Fruit fly (Drosophila melanogaster): Measurements from ENCODE around the gene oc.

oc gene

DNA sequence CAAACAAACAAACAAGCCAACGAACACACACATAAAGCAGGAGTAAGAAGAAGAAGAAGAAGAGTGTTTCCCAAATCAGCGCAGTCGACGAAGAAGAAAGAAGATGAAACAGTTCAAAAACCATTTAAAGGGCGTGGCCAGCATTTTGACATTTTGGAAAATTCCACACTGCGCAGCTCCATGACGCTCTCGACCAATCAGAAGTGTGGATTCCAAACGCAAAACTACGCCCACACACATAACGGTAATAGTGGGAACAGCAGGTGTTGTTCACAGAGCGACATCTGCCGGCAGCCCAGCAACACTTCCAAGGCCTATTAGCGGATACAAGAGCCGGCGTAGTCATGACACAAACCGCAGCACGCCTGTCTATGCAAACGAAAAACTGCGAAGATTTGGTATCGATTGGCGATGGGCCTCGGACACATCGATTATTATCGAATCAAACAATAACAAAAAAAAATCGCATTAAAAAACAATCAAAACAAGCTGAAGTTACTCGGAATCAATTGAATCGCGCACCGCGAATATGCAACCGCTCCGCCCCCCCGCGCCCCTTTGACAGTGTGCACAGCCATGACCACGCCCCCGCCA, 26.2 kb upstream of the oc start, which contains the start of gene Rubicon (continued):
- TF ChIP-seq CG3407 (GFP tag; optimal IDR thresholded peaks at IDR 0.05) (no peak), Sin3A (optimal IDR thresholded peaks at IDR 0.05) (peak; percentile 8), CG3065 (GFP tag; optimal IDR thresholded peaks at IDR 0.05) (peak; percentile 33), dmrt11E (tag; optimal IDR thresholded peaks at IDR 0.05) (peak; percentile 45), CG8388 (GFP tag; optimal IDR thresholded peaks at IDR 0.05) (no peak), CG3163 (GFP tag; optimal IDR thresholded peaks at IDR 0.05) (peak; percentile 50), Jarid2 (GFP tag; optimal IDR thresholded peaks at IDR 0.05) (peak; percentile 49), CG5953 (GFP tag; IDR thresholded peaks at IDR 0.05) (no peak), Dll (GFP tag; IDR thresholded peaks at IDR 0.05; ENCODE audit: partially characterized antibody) (peak; percentile 89), CG4424 (GFP tag; optimal IDR thresholded peaks at IDR 0.05) (peak; percentile 29), CoRest (tag; optimal IDR thresholded peaks at IDR 0.05) (peak; percentile 53), Meics (GFP tag; optimal IDR thresholded peaks at IDR 0.05) (peak; percentile 29), gce (GFP tag; IDR thresholded peaks at IDR 0.05) (no peak; the same call in 2 of the 3 replicates), CG5245 (GFP tag; optimal IDR thresholded peaks at IDR 0.05) (peak; percentile 32), zen (tag; optimal IDR thresholded peaks at IDR 0.05) (peak; percentile 78), HLH4C (GFP tag; IDR thresholded peaks at IDR 0.05; ENCODE audit: partially characterized antibody) (peak; percentile 91), fd96Cb (tag; optimal IDR thresholded peaks at IDR 0.05) (no peak), pita (GFP tag; optimal IDR thresholded peaks at IDR 0.05) (peak; percentile 97), CG15514 (GFP tag; optimal IDR thresholded peaks at IDR 0.05) (peak; percentile 93), CG11247 (GFP tag; IDR thresholded peaks at IDR 0.05) (0 out of 2 replicates have a peak, but pooled peaks have one; percentile 18), Xrp1 (GFP tag; IDR thresholded peaks at IDR 0.05) (0 out of 2 replicates have a peak, but pooled peaks have one; percentile 20), Awh (GFP tag; IDR thresholded peaks at IDR 0.05) (peak; percentile 26; the same call in 1 of the 2 replicates), nau (GFP tag; optimal IDR thresholded peaks at IDR 0.05) (no peak), CG4617 (GFP tag; optimal IDR thresholded peaks at IDR 0.05; ENCODE audit: borderline replicate concordance) (peak; percentile 49), CG17385 (GFP tag; optimal IDR thresholded peaks at IDR 0.05) (peak; percentile 78), Elba2 (GFP tag; optimal IDR thresholded peaks at IDR 0.05) (no peak), cato (GFP tag; optimal IDR thresholded peaks at IDR 0.05; ENCODE audit: borderline replicate concordance) (no peak), Xbp1 (GFP tag; optimal IDR thresholded peaks at IDR 0.05) (peak; percentile 59), Abd-B (GFP tag; optimal IDR thresholded peaks at IDR 0.05) (peak; percentile 36), CG15269 (tag; optimal IDR thresholded peaks at IDR 0.05) (peak; percentile 11), CG4854 (GFP tag; optimal IDR thresholded peaks at IDR 0.05) (no peak), Ets65A (GFP tag) (no peak), odd (GFP tag; optimal IDR thresholded peaks at IDR 0.05) (no peak), CG1233 (GFP tag; optimal IDR thresholded peaks at IDR 0.05) (peak; percentile 44), CG11085 (GFP tag; IDR thresholded peaks at IDR 0.05) (peak; percentile 60), repo (GFP tag; optimal IDR thresholded peaks at IDR 0.05) (no peak), Rfx (GFP tag; IDR thresholded peaks at IDR 0.05) (peak; percentile 73)

DNA sequence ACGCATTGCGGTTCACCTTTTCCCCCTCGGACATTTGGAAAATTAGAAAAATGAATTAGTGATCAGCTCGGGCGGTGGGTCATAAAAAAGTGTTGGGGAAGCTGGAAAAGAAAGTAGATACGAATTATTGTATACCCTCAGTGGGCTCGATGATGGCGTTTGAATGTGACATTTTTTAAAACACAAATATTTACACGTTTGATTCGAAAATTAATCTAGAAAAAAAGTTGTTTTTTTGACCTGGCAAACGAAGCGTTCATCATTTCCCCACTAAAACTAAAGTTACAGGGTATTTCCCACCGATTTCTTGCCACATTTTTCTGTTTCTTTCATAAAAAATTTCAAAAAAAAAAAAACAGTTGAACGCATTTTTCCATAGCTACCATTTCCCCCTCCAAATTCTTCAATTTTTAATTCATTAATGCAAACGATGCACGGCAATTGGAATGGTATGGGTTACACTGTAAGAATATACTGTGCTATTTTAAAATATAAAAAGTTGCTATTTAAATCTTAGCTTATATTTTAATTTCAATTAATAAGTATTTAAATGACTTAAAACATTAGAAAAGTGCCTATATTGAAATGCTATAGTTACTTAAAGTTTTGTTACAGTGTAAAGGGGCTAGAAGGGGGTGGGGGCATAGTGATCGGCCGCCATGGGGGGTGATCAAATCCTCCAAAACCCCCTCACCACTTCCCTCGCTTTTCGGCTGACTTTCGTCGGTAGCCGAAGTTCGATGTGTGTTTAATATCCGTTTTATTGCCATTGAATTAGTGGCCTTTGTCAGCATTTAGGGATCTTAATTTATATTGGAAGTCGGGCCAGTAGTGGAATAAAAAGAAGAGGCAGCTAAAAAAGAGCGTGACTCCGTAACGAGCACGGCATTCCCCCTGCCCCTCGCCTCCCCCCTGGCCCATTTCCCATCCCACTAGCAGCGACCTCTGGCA, 21.1 kb upstream of the oc start:
- TF ChIP-seq Deaf1 (tag; optimal IDR thresholded peaks at IDR 0.05), result no peak
- no peak for TF ChIP-seq CG6254 (GFP tag; optimal IDR thresholded peaks at IDR 0.05)
- peak; percentile 45 for TF ChIP-seq CG8388 (GFP tag; optimal IDR thresholded peaks at IDR 0.05)
- TF ChIP-seq Hr3 (GFP tag; optimal IDR thresholded peaks at IDR 0.05), result no peak
- no peak for TF ChIP-seq CG7271 (tag; optimal IDR thresholded peaks at IDR 0.05)
- no peak for TF ChIP-seq stwl (tag; optimal IDR thresholded peaks at IDR 0.05)
- TF ChIP-seq CG18619 (GFP tag; optimal IDR thresholded peaks at IDR 0.05), result no peak
- TF ChIP-seq CG7786 (GFP tag; optimal IDR thresholded peaks at IDR 0.05), result no peak
- peak; percentile 30 for TF ChIP-seq CG30403 (GFP tag; optimal IDR thresholded peaks at IDR 0.05)
- peak; percentile 4 for TF ChIP-seq PHDP (tag; optimal IDR thresholded peaks at IDR 0.05)
- no peak for TF ChIP-seq Ets97D (GFP tag; optimal IDR thresholded peaks at IDR 0.05)
- TF ChIP-seq Doc2 (GFP tag; IDR thresholded peaks at IDR 0.05), result no peak
- no peak for TF ChIP-seq Dbx (GFP tag; IDR thresholded peaks at IDR 0.05)
